Worm (Caenorhabditis elegans) whole organism, late embryonic: ENCODE data around the gene bath-38.

Source experiments
- ama-1 ChIP-seq: fragments of 150-350 bp; optimal IDR thresholded peaks from 2 replicates; lab custom pipeline; 2014
- ceh-18 ChIP-seq: sonication (generic microtip); optimal IDR thresholded peaks from 2 replicates; lab custom pipeline; 2016; ENCODE audit warnings: missing genetic modification characterization, missing compliant biosample characterization
- hlh-30 ChIP-seq: sonication (generic microtip); optimal IDR thresholded peaks from 2 replicates; lab custom pipeline; 2017; ENCODE audit warnings: antibody characterized with exemption, missing genetic modification characterization, missing compliant biosample characterization; ENCODE audit not compliant: insufficient read depth
- hlh-6 ChIP-seq: sonication (generic microtip); optimal IDR thresholded peaks from 2 replicates; lab custom pipeline; 2016; ENCODE audit warnings: missing genotype, missing genetic modification characterization, missing compliant biosample characterization
- lin-11 ChIP-seq: fragments of 200-800 bp; sonication (Bioruptor generic); optimal IDR thresholded peaks from 2 replicates; lab custom pipeline; 2018; ENCODE audit warnings: mild to moderate bottlenecking, missing genetic modification characterization, missing compliant biosample characterization
- madf-2 ChIP-seq: sonication (generic microtip); optimal IDR thresholded peaks from 2 replicates; lab custom pipeline; 2017; ENCODE audit warnings: missing genetic modification characterization, missing compliant biosample characterization
- nhr-11 ChIP-seq: fragments of 150-350 bp; optimal IDR thresholded peaks from 2 replicates; lab custom pipeline; 2014; ENCODE audit warnings: missing biosample characterization, missing genetic modification characterization
- pax-1 ChIP-seq: fragments of 150-350 bp; optimal IDR thresholded peaks from 2 replicates; lab custom pipeline; 2014; ENCODE audit warnings: missing biosample characterization, missing genetic modification characterization
- sox-4 ChIP-seq: sonication (generic microtip); optimal IDR thresholded peaks from 2 replicates; lab custom pipeline; 2017; ENCODE audit warnings: mild to moderate bottlenecking, missing genetic modification characterization, inconsistent platforms, missing compliant biosample characterization
- tbx-2 ChIP-seq: sonication (generic microtip); optimal IDR thresholded peaks from 2 replicates; lab custom pipeline; 2016; ENCODE audit warnings: missing genetic modification characterization, missing compliant biosample characterization
- tbx-7 ChIP-seq: sonication (generic microtip); optimal IDR thresholded peaks from 2 replicates; lab custom pipeline; 2016; ENCODE audit warnings: missing genotype, missing genetic modification characterization, missing compliant biosample characterization

ce11 chrII:10093120-10093519 lies 48.0 kb upstream of the bath-38 start:
- TF ChIP-seq nhr-11 (tag; lab: Kevin White, UChicago) = no peak
- TF ChIP-seq tbx-7 (tag; lab: Kevin White, UChicago) = no peak
- TF ChIP-seq hlh-30 (tag; lab: Kevin White, UChicago) = no peak
- no peak for TF ChIP-seq hlh-6 (tag; lab: Kevin White, UChicago)
- no peak for TF ChIP-seq ceh-18
- TF ChIP-seq sox-4 (tag; lab: Kevin White, UChicago) = no peak
- no peak for TF ChIP-seq ama-1 (lab: Kevin White, UChicago)
- TF ChIP-seq pax-1 (tag; lab: Kevin White, UChicago) = no peak
- no peak for TF ChIP-seq madf-2 (tag; lab: Kevin White, UChicago)
- no peak for TF ChIP-seq lin-11
- TF ChIP-seq tbx-2 (tag; lab: Kevin White, UChicago) = no peak
